Worm (Caenorhabditis elegans) whole organism, L4 larva: ENCODE measurements around the gene clec-3.

Source experiments
- Y105C5A.15 ChIP-seq: fragments of 200-800 bp; sonication (Bioruptor generic); IDR thresholded peaks from 2 replicates; pipeline ENCODE4 v1.3.6; 2022; ENCODE audit warnings: missing genetic modification characterization, missing compliant biosample characterization
- Y48G9A.11 ChIP-seq: fragments of 200-800 bp; sonication (Bioruptor generic); IDR thresholded peaks from 2 replicates; pipeline ENCODE4 v1.3.6; 2022; ENCODE audit warnings: missing genetic modification reagents, missing genetic modification characterization, missing compliant biosample characterization
- Y5F2A.4 ChIP-seq: fragments of 200-800 bp; sonication (Bioruptor generic); optimal IDR thresholded peaks from 2 replicates; lab custom pipeline; 2018; ENCODE audit warnings: mild to moderate bottlenecking, missing genetic modification characterization, missing compliant biosample characterization
- Y75B8A.6 ChIP-seq: fragments of 200-800 bp; sonication (Bioruptor generic); IDR thresholded peaks from 2 replicates; pipeline ENCODE4 v1.3.6; 2022; ENCODE audit warnings: missing genetic modification reagents, missing genetic modification characterization, missing compliant biosample characterization
- arid-1 ChIP-seq: fragments of 200-800 bp; sonication (Bioruptor generic); conservative IDR thresholded peaks from 2 replicates; pipeline ENCODE4 v1.3.6; 2022; ENCODE audit warnings: missing genetic modification reagents, missing genetic modification characterization, missing compliant biosample characterization
- ceh-62 ChIP-seq: sonication (generic microtip); optimal IDR thresholded peaks from 2 replicates; lab custom pipeline; 2017; ENCODE audit warnings: missing biosample characterization, missing genetic modification characterization
- cey-2 ChIP-seq: sonication (generic microtip); optimal IDR thresholded peaks from 3 replicates; lab custom pipeline; 2017; ENCODE audit warnings: missing genetic modification characterization, mild to moderate bottlenecking, missing compliant biosample characterization, antibody characterized with exemption, borderline replicate concordance; ENCODE audit not compliant: insufficient read depth
- daf-12 ChIP-seq: fragments of 150-350 bp; optimal IDR thresholded peaks from 2 replicates; lab custom pipeline; 2014; ENCODE audit warnings: missing biosample characterization, missing genetic modification reagents, missing genetic modification characterization
- daf-16 ChIP-seq, 3 experiments: sonication (generic microtip); optimal IDR thresholded peaks; 2 replicates each; lab custom pipeline; 2016 to 2017; ENCODE audit warnings: missing genetic modification characterization in 3 of 3, missing genetic modification reagents in 3 of 3, mild to moderate bottlenecking in 2 of 3, missing compliant biosample characterization in 2 of 3, missing biosample characterization in 1 of 3, moderate library complexity in 1 of 3
- duxl-1 ChIP-seq: sonication (generic microtip); optimal IDR thresholded peaks from 2 replicates; lab custom pipeline; 2016; ENCODE audit warnings: mild to moderate bottlenecking, missing genetic modification characterization, moderate library complexity, missing compliant biosample characterization; ENCODE audit not compliant: poor library complexity
- egl-43 ChIP-seq: fragments of 200-800 bp; sonication (Bioruptor generic); IDR thresholded peaks from 2 replicates; pipeline ENCODE4 v1.3.6; 2022; ENCODE audit warnings: missing genetic modification reagents, missing genetic modification characterization, missing compliant biosample characterization
- hif-1 ChIP-seq, 2 experiments: sonication (generic microtip); optimal IDR thresholded peaks; 2 replicates each; lab custom pipeline; 2016 to 2017; ENCODE audit warnings: missing compliant biosample characterization in 2 of 2, missing genetic modification characterization in 2 of 2, missing genetic modification reagents in 2 of 2, missing genotype in 2 of 2, mild to moderate bottlenecking in 1 of 2
- hlh-30 ChIP-seq: sonication (generic microtip); optimal IDR thresholded peaks from 2 replicates; lab custom pipeline; 2017; ENCODE audit warnings: antibody characterized with exemption, mild to moderate bottlenecking, missing genetic modification characterization, missing compliant biosample characterization; ENCODE audit not compliant: insufficient read depth
- lin-13 ChIP-seq: fragments of 150-350 bp; optimal IDR thresholded peaks from 2 replicates; lab custom pipeline; 2014; ENCODE audit warnings: missing biosample characterization, missing genetic modification reagents, missing genetic modification characterization
- lin-29 ChIP-seq: fragments of 200-800 bp; sonication (Bioruptor generic); IDR thresholded peaks from 2 replicates; pipeline ENCODE4 v1.3.6; 2022; ENCODE audit warnings: missing genetic modification reagents, missing genetic modification characterization, missing compliant biosample characterization
- nhr-102 ChIP-seq: sonication (generic microtip); optimal IDR thresholded peaks from 2 replicates; lab custom pipeline; 2016; ENCODE audit warnings: mild to moderate bottlenecking, missing genetic modification characterization, moderate library complexity, missing compliant biosample characterization
- nhr-111 ChIP-seq: fragments of 200-800 bp; sonication (Bioruptor generic); optimal IDR thresholded peaks from 2 replicates; lab custom pipeline; 2018; ENCODE audit warnings: mild to moderate bottlenecking, missing genetic modification characterization, missing compliant biosample characterization
- nhr-25 ChIP-seq: sonication (generic microtip); optimal IDR thresholded peaks from 2 replicates; lab custom pipeline; 2017; ENCODE audit warnings: missing genetic modification characterization, mild to moderate bottlenecking, missing compliant biosample characterization, antibody characterized with exemption, moderate library complexity, borderline replicate concordance; ENCODE audit not compliant: insufficient read depth
- nhr-28 ChIP-seq: fragments of 150-350 bp; optimal IDR thresholded peaks from 2 replicates; lab custom pipeline; 2014; ENCODE audit warnings: missing biosample characterization, missing genetic modification characterization
- nhr-77 ChIP-seq: fragments of 150-350 bp; optimal IDR thresholded peaks from 2 replicates; lab custom pipeline; 2014; ENCODE audit warnings: missing biosample characterization, missing genetic modification characterization
- saeg-2 ChIP-seq: fragments of 200-800 bp; sonication (Bioruptor generic); IDR thresholded peaks from 2 replicates; pipeline ENCODE4 v1.3.6; 2022; ENCODE audit warnings: missing genetic modification reagents, missing genetic modification characterization, missing compliant biosample characterization
- set-16 ChIP-seq: fragments of 200-800 bp; sonication (Bioruptor generic); IDR thresholded peaks from 2 replicates; pipeline ENCODE4 v1.3.6; 2022; ENCODE audit warnings: missing genetic modification reagents, missing genetic modification characterization, missing compliant biosample characterization
- snpc-1.2 ChIP-seq: fragments of 200-800 bp; sonication (Bioruptor generic); IDR thresholded peaks from 2 replicates; pipeline ENCODE4 v1.3.6; 2022; ENCODE audit warnings: missing genetic modification reagents, missing genetic modification characterization, missing compliant biosample characterization
- unc-62 ChIP-seq, 3 experiments: fragments of 150-350 bp in 1 of 3; sonication (generic microtip); optimal IDR thresholded peaks in 2 of 3; peaks in 1 of 3; 1 replicate in 1 of 3; 2 replicates in 2 of 3; lab custom pipeline; 2014 to 2017; ENCODE audit warnings: missing biosample characterization in 3 of 3, missing genetic modification characterization in 3 of 3, missing genetic modification reagents in 3 of 3, missing genotype in 1 of 3

clec-3 gene

DNA sequence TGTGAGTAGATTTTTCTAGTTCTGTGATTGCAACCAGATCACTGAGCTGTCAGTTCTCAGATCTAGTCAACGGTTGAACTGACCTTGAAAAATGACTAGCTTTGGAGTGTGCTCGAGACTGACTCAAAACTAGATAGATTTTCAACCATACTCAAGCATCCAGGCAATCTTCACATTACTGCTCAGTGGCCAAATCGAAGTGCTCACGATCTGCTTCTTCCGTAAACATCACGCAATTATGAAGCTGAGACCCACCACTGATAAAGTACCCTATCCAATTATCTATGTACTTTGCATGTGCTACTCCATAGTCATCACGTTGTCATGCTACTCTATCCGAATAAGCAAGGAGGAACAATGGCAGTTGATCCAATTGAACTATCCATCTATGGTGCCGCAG, 31.6 kb upstream of the clec-3 start:
- TF ChIP-seq Y105C5A.15 (GFP tag; lab: Robert Waterston, UW) (no peak), ceh-62 (tag; lab: Kevin White, UChicago) (no peak), unc-62 (GFP tag; optimal IDR thresholded peaks at IDR 0.05 in 1 of 2; lab: Kevin White, UChicago) (peak in 1 of 2 experiments; percentile 94), unc-62 (tag; optimal IDR thresholded peaks at IDR 0.05; lab: Kevin White, UChicago) (no peak)

DNA sequence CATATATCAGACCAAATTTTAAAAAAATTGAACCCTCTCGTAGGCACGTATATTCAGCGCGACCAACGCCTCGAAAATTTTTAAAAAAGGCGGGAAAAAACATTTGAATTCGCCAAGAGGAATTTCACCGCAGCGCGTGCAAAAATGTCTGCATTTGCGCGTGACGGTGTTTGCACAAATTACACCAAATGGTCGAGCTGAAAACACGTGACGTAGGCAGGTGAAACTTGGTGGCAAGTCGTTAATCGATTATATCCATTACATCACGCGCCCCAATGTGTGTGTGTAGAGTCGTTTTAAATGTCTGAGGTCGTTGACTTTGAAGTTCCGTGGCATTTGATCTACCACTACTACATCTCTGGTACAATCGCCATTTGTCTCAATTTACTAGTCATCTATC, 31.0 kb upstream of the clec-3 start, which contains the start of gene sri-31:
Gene sri-31 (plus strand): TSS at position 301 of the 400 bp plus-strand sequence.
- TF ChIP-seq Y48G9A.11 (GFP tag; lab: Robert Waterston, UW) (0 out of 2 replicates have a peak, but pooled peaks have one; percentile 7), saeg-2 (GFP tag; lab: Robert Waterston, UW) (no peak)
- TF ChIP-seq, all 104 proteins: peak for 1

DNA sequence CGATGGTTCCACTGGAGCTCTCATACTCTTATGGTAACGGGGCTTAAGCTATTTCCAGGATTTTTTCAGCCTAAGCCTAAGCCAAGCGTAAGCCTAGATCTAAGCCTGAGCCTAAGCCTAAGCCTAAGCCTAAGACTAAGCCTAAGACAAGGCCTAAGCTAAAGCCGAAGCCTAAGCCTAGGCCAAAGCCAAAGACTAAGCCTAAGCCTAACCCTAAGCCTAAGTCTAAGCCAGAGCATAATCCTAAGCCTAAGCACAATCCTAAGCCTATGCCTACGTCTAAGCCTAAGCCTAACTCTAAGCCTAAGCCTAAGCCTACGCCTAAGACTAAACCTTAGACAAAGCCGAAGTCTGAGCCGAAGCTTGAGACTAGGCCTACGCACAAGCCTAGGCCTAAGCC, 29.3 kb upstream of the clec-3 start:
- no peak for TF ChIP-seq nhr-111
- TF ChIP-seq cey-2 (tag; lab: Kevin White, UChicago), result no peak
- TF ChIP-seq snpc-1.2, result no peak

DNA sequence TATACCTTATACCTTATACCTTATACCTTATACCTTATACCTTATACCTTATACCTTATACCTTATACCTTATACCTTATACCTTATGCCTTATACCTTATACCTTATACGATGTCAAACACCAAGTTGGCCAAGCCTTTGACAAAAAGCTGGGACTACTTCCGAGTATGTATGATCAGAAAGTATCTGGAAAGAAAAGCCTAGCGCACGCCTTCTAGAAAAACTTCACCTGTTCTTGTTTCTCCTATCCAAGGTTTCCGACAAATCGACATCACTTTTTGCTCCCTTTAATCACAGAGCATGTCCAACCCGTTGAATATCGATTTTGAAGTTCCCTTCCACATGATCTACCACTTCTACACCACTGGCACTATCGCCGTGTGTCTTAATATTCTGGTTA, 28.7 kb upstream of the clec-3 start, which contains the start of gene sri-28:
Gene sri-28 (plus strand): TSS at position 301 of the 400 bp plus-strand sequence.
- no peak for TF ChIP-seq Y5F2A.4 (GFP tag; lab: Kevin White, UChicago)
- TF ChIP-seq Y75B8A.6 (GFP tag; lab: Robert Waterston, UW), result no peak
- TF ChIP-seq arid-1, result no peak
- TF ChIP-seq daf-12 (tag; lab: Kevin White, UChicago), result no peak
- TF ChIP-seq hif-1 (tag; optimal IDR thresholded peaks at IDR 0.05; lab: Kevin White, UChicago), result no peak
- no peak for TF ChIP-seq snpc-1.2
- TF ChIP-seq daf-16 (GFP tag; optimal IDR thresholded peaks at IDR 0.05; lab: Kevin White, UChicago), result no peak
- no peak for TF ChIP-seq daf-16 (tag; optimal IDR thresholded peaks at IDR 0.05; lab: Kevin White, UChicago)
- TF ChIP-seq hlh-30, result no peak
- no peak for TF ChIP-seq nhr-25 (tag; lab: Kevin White, UChicago)
- no peak for TF ChIP-seq duxl-1 (tag; lab: Kevin White, UChicago)

DNA sequence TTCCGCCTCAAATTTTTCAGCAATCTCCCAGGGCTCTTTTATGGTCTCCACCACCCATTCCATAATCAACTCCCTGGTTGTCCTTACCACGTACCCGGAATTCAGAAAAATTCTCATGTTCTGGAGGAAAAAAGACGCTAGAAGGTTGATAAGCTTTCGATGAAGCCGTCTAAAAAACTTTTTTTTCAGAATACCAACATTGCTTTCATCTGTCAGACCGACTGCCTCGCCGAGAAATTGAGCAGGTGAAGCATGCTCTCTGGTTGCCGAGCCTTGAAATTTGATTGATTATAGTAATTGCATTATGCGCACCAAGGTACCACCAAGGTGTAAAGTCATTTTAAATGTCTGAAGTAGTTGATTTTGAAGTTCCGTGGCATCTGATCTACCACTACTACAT, 26.2 kb upstream of the clec-3 start, which contains the start of gene sri-30:
Gene sri-30 (plus strand): TSS at position 301 of the 400 bp plus-strand sequence.
- TF ChIP-seq daf-16 (GFP tag; optimal IDR thresholded peaks at IDR 0.05; lab: Kevin White, UChicago) (no peak), daf-16 (tag; optimal IDR thresholded peaks at IDR 0.05; lab: Kevin White, UChicago) (no peak), unc-62 (GFP tag; optimal IDR thresholded peaks at IDR 0.05 in 1 of 2; lab: Kevin White, UChicago) (peak in 1 of 2 experiments; percentile 87), unc-62 (tag; optimal IDR thresholded peaks at IDR 0.05; lab: Kevin White, UChicago) (no peak)

DNA sequence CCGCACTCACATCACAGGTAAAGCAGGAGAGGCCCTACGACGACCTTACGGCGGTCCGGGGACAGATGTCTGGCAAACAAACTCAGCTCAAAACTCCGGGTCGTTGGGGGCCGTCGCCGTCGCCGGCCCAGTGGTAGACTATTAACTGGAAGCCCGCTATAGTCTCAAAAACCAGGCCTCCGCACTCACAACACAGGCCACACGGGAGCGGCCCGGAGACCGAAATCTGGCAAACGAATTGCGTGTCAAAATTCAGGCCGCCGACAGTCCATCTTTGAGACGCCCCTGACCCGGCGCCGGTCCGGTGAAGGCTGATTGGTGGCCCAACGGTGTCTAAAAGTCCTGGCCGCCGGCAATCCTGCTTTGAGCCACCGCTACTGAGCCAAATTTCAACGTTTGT, 25.7 kb upstream of the clec-3 start:
- no peak for TF ChIP-seq nhr-102 (tag; lab: Kevin White, UChicago)
- TF ChIP-seq set-16 (GFP tag; lab: Robert Waterston, UW), result peak; percentile 84
- no peak for TF ChIP-seq nhr-77 (tag; lab: Kevin White, UChicago)
- no peak for TF ChIP-seq nhr-28
- TF ChIP-seq egl-43 (GFP tag; lab: Robert Waterston, UW), result peak; percentile 25; the same call in 1 of the 2 replicates
- TF ChIP-seq lin-29 (GFP tag; lab: Robert Waterston, UW), result no peak

DNA sequence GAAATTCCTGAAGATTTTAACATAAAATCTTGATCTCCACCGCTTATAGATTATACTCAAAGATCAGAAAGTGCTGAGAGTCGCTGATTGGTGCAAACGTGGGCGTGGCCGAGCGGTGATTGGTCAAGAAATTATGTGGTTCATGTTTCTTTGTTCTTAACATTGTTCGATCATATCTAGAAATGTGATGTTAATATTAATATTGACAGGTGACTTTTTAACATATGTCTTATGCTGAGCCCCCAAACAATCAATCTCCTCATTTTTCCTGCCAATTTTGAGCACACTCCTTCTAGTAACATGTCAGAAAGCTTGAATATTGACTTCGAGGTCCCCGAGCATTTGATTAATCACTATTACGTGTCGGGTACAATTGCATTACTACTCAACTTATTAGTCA, 24.3 kb upstream of the clec-3 start, which contains the start of gene sri-29:
Gene sri-29 (plus strand): TSS at position 301 of the 400 bp plus-strand sequence.
- TF ChIP-seq unc-62 (GFP tag; optimal IDR thresholded peaks at IDR 0.05 in 1 of 2; lab: Kevin White, UChicago) (peak in 1 of 2 experiments; percentile 13), unc-62 (tag; optimal IDR thresholded peaks at IDR 0.05; lab: Kevin White, UChicago) (no peak), lin-13 (GFP tag; lab: Kevin White, UChicago) (no peak)
- TF ChIP-seq, all 104 proteins: peak for 1
